Worm (Caenorhabditis elegans) whole organism, L3 larva: Measurements from ENCODE around the gene cutl-5.

ENCODE experiments used
- ZK546.5 ChIP-seq: sonication (generic microtip); optimal IDR thresholded peaks from 2 replicates; lab custom pipeline; 2017; ENCODE audit warnings: missing biosample characterization, missing genetic modification characterization
- ceh-82 ChIP-seq: fragments of 150-350 bp; optimal IDR thresholded peaks from 2 replicates; lab custom pipeline; 2014; ENCODE audit warnings: missing biosample characterization, missing genetic modification characterization
- egl-27 ChIP-seq: sonication (generic microtip); optimal IDR thresholded peaks from 4 replicates; lab custom pipeline; 2017; ENCODE audit warnings: missing biosample characterization, missing genetic modification reagents, missing genetic modification characterization
- elt-1 ChIP-seq: fragments of 150-350 bp; optimal IDR thresholded peaks from 2 replicates; lab custom pipeline; 2014; ENCODE audit warnings: missing biosample characterization, missing genetic modification characterization
- fkh-10 ChIP-seq: sonication (generic microtip); optimal IDR thresholded peaks from 2 replicates; lab custom pipeline; 2017; ENCODE audit warnings: missing biosample characterization, missing genetic modification reagents, missing genetic modification characterization
- fos-1 ChIP-seq: fragments of 150-350 bp; optimal IDR thresholded peaks from 2 replicates; lab custom pipeline; 2014; ENCODE audit warnings: missing biosample characterization, missing genetic modification characterization
- hmg-11 ChIP-seq: sonication (generic microtip); optimal IDR thresholded peaks from 2 replicates; lab custom pipeline; 2016; ENCODE audit warnings: missing genetic modification characterization, missing compliant biosample characterization
- lin-39 ChIP-seq: fragments of 150-350 bp; optimal IDR thresholded peaks from 2 replicates; lab custom pipeline; 2018; ENCODE audit warnings: missing biosample characterization, missing genetic modification reagents, missing genetic modification characterization
- nfya-1 ChIP-seq: sonication (generic microtip); optimal IDR thresholded peaks from 2 replicates; lab custom pipeline; 2017; ENCODE audit warnings: missing genetic modification characterization, mild to moderate bottlenecking, missing compliant biosample characterization, antibody characterized with exemption, moderate library complexity; ENCODE audit not compliant: insufficient read depth
- nhr-25 ChIP-seq: sonication (generic microtip); optimal IDR thresholded peaks from 2 replicates; lab custom pipeline; 2017; ENCODE audit warnings: missing biosample characterization, missing genetic modification characterization
- nhr-28 ChIP-seq: fragments of 150-350 bp; optimal IDR thresholded peaks from 2 replicates; lab custom pipeline; 2014; ENCODE audit warnings: missing biosample characterization, missing genetic modification characterization
- tbx-2 ChIP-seq: sonication (generic microtip); optimal IDR thresholded peaks from 2 replicates; lab custom pipeline; 2016; ENCODE audit warnings: mild to moderate bottlenecking, missing genetic modification characterization, missing compliant biosample characterization

DNA sequence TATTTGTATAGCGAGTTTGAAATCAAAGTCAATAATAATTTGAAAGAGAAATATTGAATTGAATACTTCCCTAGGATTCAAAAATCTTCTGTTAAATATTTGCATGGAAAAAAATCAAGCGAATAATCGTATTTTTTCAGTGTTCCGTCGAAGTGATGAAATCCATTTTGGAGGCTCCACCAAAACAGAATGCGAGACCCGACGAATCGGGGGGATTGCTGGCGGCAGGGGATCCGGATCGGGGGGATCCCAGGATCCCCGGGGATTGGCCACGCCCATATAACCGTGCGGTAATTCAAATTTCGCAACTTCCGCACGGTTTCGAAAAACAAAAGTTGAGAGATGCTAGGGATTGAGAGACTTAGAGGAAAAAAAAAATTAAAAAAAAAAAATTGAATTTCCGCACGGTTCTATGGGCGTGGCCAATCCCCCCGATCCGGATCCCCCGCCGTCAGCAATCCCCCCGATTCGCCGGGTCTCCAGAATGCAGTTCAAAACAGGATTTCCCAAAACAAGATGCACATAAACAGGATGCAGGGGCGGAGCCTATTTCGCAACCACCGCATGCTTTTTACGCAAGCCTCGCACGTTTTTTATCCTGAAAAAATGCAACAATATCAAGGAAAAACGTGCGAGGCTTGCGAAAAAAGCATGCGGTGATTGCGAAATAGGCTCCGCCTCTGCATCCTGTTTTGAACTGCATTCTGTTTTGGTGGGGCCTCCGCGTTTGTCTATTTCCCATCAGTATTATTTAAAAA is 7.1 kb upstream of the cutl-5 start, which contains the start of gene F10E7.11:
- TF ChIP-seq nhr-25 (tag; lab: Kevin White, UChicago) (no peak), nhr-28 (tag; lab: Kevin White, UChicago) (no peak), nfya-1 (tag; lab: Kevin White, UChicago) (peak; percentile 11), egl-27 (tag; lab: Kevin White, UChicago) (no peak), tbx-2 (tag; lab: Kevin White, UChicago) (no peak), ZK546.5 (no peak), hmg-11 (tag; lab: Kevin White, UChicago) (no peak), fkh-10 (no peak), elt-1 (tag; lab: Kevin White, UChicago) (no peak), ceh-82 (no peak), fos-1 (tag; lab: Kevin White, UChicago) (no peak), lin-39 (tag; lab: Kevin White, UChicago) (no peak)
